Fruit fly (Drosophila melanogaster) whole organism, prepupa: Measurements from ENCODE around the gene CG15531.
A peak's percentile ranks its signal among the peaks of the same experiment; 100 is the strongest.

Source experiments
- CG10631 ChIP-seq: fragments of 200-800 bp; sonication (Bioruptor generic); optimal IDR thresholded peaks from 2 replicates; lab custom pipeline; 2016; ENCODE audit warnings: missing biosample characterization, missing genetic modification characterization
- CG11294 ChIP-seq: fragments of 200-800 bp; sonication (Bioruptor generic); IDR thresholded peaks from 2 replicates; pipeline ENCODE4 v1.3.6; 2022; ENCODE audit warnings: missing biosample characterization, missing genetic modification characterization
- CG11762 ChIP-seq: fragments of 200-800 bp; sonication (Bioruptor generic); optimal IDR thresholded peaks from 3 replicates; lab custom pipeline; 2016; ENCODE audit warnings: missing biosample characterization, missing genetic modification characterization; ENCODE audit not compliant: insufficient read depth
- CG15336 ChIP-seq: fragments of 200-800 bp; sonication (Bioruptor generic); IDR thresholded peaks from 2 replicates; pipeline ENCODE4 v1.3.6; 2022; ENCODE audit warnings: missing biosample characterization, missing genetic modification characterization
- CG16779 ChIP-seq: fragments of 200-800 bp; sonication (Bioruptor generic); optimal IDR thresholded peaks from 3 replicates; lab custom pipeline; 2017; ENCODE audit warnings: missing biosample characterization, mild to moderate bottlenecking, missing genetic modification characterization
- CG3032 ChIP-seq: fragments of 200-800 bp; optimal IDR thresholded peaks from 2 replicates; lab custom pipeline; 2019; ENCODE audit warnings: missing biosample characterization, mild to moderate bottlenecking, missing genetic modification characterization, moderate library complexity
- CG31627 ChIP-seq: fragments of 200-800 bp; sonication (Bioruptor generic); optimal IDR thresholded peaks from 3 replicates; lab custom pipeline; 2016; ENCODE audit warnings: missing biosample characterization, missing genetic modification characterization
- CG32006 ChIP-seq: fragments of 200-800 bp; sonication (Bioruptor generic); optimal IDR thresholded peaks from 3 replicates; lab custom pipeline; 2017; ENCODE audit warnings: missing biosample characterization, mild to moderate bottlenecking, missing genetic modification characterization
- CG34406 ChIP-seq: fragments of 200-800 bp; sonication (Bioruptor generic); optimal IDR thresholded peaks from 3 replicates; lab custom pipeline; 2016; ENCODE audit warnings: missing biosample characterization, missing genetic modification characterization
- CG3919 ChIP-seq: fragments of 200-800 bp; sonication (Bioruptor generic); optimal IDR thresholded peaks from 3 replicates; lab custom pipeline; 2016; ENCODE audit warnings: missing biosample characterization, missing genetic modification characterization
- CG6163 ChIP-seq: fragments of 200-800 bp; sonication (Bioruptor generic); IDR thresholded peaks from 3 replicates; pipeline ENCODE4 v1.3.6; 2022; ENCODE audit warnings: missing biosample characterization, missing genetic modification characterization
- CG6792 ChIP-seq: fragments of 200-800 bp; sonication (Bioruptor generic); optimal IDR thresholded peaks from 3 replicates; lab custom pipeline; 2016; ENCODE audit warnings: missing biosample characterization, missing genetic modification characterization
- CG6808 ChIP-seq: fragments of 200-800 bp; sonication (Bioruptor generic); optimal IDR thresholded peaks from 3 replicates; lab custom pipeline; 2017; ENCODE audit warnings: missing biosample characterization, missing genetic modification characterization, mild to moderate bottlenecking, moderate library complexity, missing genetic modification reagents
- CG8319 ChIP-seq: fragments of 200-800 bp; sonication (Bioruptor generic); optimal IDR thresholded peaks from 3 replicates; lab custom pipeline; 2016; ENCODE audit warnings: missing biosample characterization, missing genetic modification characterization
- CG8632 ChIP-seq: fragments of 200-800 bp; sonication (Bioruptor generic); optimal IDR thresholded peaks from 3 replicates; lab custom pipeline; 2016; ENCODE audit warnings: missing biosample characterization, missing genetic modification characterization
- Eip78C ChIP-seq: fragments of 200-800 bp; sonication (Bioruptor generic); peaks from one replicate; lab custom pipeline; 2016; ENCODE audit warnings: missing biosample characterization, missing genetic modification characterization
- Eip93F ChIP-seq: fragments of 200-800 bp; sonication (Bioruptor generic); optimal IDR thresholded peaks from 2 replicates; lab custom pipeline; 2016; ENCODE audit warnings: missing biosample characterization, mild to moderate bottlenecking, missing genetic modification characterization
- Ets96B ChIP-seq: fragments of 200-800 bp; optimal IDR thresholded peaks from 2 replicates; lab custom pipeline; 2019; ENCODE audit warnings: missing biosample characterization, mild to moderate bottlenecking, missing genetic modification characterization, moderate library complexity
- Gug ChIP-seq: fragments of 200-800 bp; sonication (Bioruptor generic); IDR thresholded peaks from 2 replicates; pipeline ENCODE4 v1.3.6; 2022; ENCODE audit warnings: missing biosample characterization, missing genetic modification characterization
- Hr39 ChIP-seq: fragments of 200-800 bp; sonication (Bioruptor generic); optimal IDR thresholded peaks from 2 replicates; lab custom pipeline; 2016; ENCODE audit warnings: missing biosample characterization, missing genetic modification characterization
- Hr4 ChIP-seq: fragments of 200-800 bp; sonication (Bioruptor generic); optimal IDR thresholded peaks from 3 replicates; lab custom pipeline; 2016; ENCODE audit warnings: missing biosample characterization, missing genetic modification characterization
- Lpt ChIP-seq: fragments of 200-800 bp; sonication (Bioruptor generic); optimal IDR thresholded peaks from 3 replicates; lab custom pipeline; 2016; ENCODE audit warnings: missing biosample characterization, missing genetic modification characterization
- OdsH ChIP-seq: fragments of 200-800 bp; sonication (Bioruptor generic); optimal IDR thresholded peaks from 3 replicates; lab custom pipeline; 2016; ENCODE audit warnings: missing biosample characterization, missing genetic modification characterization
- Sox102F ChIP-seq: fragments of 200-800 bp; sonication (Bioruptor generic); optimal IDR thresholded peaks from 2 replicates; lab custom pipeline; 2016; ENCODE audit warnings: missing biosample characterization, mild to moderate bottlenecking, missing genetic modification characterization
- Sox14 ChIP-seq: fragments of 200-800 bp; sonication (Bioruptor generic); optimal IDR thresholded peaks from 3 replicates; lab custom pipeline; 2016; ENCODE audit warnings: missing biosample characterization, missing genetic modification characterization
- Sox15 ChIP-seq: fragments of 200-800 bp; sonication (Bioruptor generic); optimal IDR thresholded peaks from 3 replicates; lab custom pipeline; 2016; ENCODE audit warnings: missing biosample characterization, missing genetic modification characterization
- achi ChIP-seq: fragments of 200-800 bp; sonication (Bioruptor generic); optimal IDR thresholded peaks from 3 replicates; lab custom pipeline; 2016; ENCODE audit warnings: missing biosample characterization, missing genetic modification characterization
- acj6 ChIP-seq: fragments of 200-800 bp; sonication (Bioruptor generic); optimal IDR thresholded peaks from 3 replicates; lab custom pipeline; 2016; ENCODE audit warnings: missing biosample characterization, missing genetic modification characterization
- cyc ChIP-seq: fragments of 200-800 bp; sonication (Bioruptor generic); optimal IDR thresholded peaks from 3 replicates; lab custom pipeline; 2016; ENCODE audit warnings: missing biosample characterization, missing genetic modification characterization
- eg ChIP-seq: fragments of 200-800 bp; sonication (Bioruptor generic); IDR thresholded peaks from 3 replicates; pipeline ENCODE4 v1.3.6; 2022; ENCODE audit warnings: missing biosample characterization, missing genetic modification characterization
- esn ChIP-seq: fragments of 200-800 bp; sonication (Bioruptor generic); optimal IDR thresholded peaks from 2 replicates; lab custom pipeline; 2016; ENCODE audit warnings: missing biosample characterization, mild to moderate bottlenecking, missing genetic modification characterization, moderate library complexity
- fd59A ChIP-seq: fragments of 200-800 bp; sonication (Bioruptor generic); optimal IDR thresholded peaks from 2 replicates; lab custom pipeline; 2017; ENCODE audit warnings: missing biosample characterization, mild to moderate bottlenecking, missing genetic modification characterization, missing genetic modification reagents
- fd85E ChIP-seq: fragments of 200-800 bp; sonication (Bioruptor generic); optimal IDR thresholded peaks from 3 replicates; lab custom pipeline; 2016; ENCODE audit warnings: missing biosample characterization, missing genetic modification characterization
- fkh ChIP-seq: fragments of 200-800 bp; sonication (Bioruptor generic); optimal IDR thresholded peaks from 3 replicates; lab custom pipeline; 2017; ENCODE audit warnings: missing biosample characterization, mild to moderate bottlenecking, missing genetic modification characterization, moderate library complexity
- lz ChIP-seq: fragments of 200-800 bp; sonication (Bioruptor generic); optimal IDR thresholded peaks from 3 replicates; lab custom pipeline; 2016; ENCODE audit warnings: missing biosample characterization, missing genetic modification characterization
- pdm3 ChIP-seq: fragments of 200-800 bp; sonication (Bioruptor generic); optimal IDR thresholded peaks from 3 replicates; lab custom pipeline; 2016; ENCODE audit warnings: missing biosample characterization, missing genetic modification characterization
- salr ChIP-seq, 2 experiments: fragments of 200-800 bp; sonication (Bioruptor generic); optimal IDR thresholded peaks; 3 replicates each; lab custom pipeline; 2016 to 2018; ENCODE audit warnings: missing biosample characterization in 2 of 2, missing genetic modification characterization in 2 of 2, mild to moderate bottlenecking in 1 of 2
- svp ChIP-seq: fragments of 200-800 bp; sonication (Bioruptor generic); peaks from one replicate; lab custom pipeline; 2016; ENCODE audit warnings: missing biosample characterization, missing genetic modification characterization
- vri ChIP-seq: fragments of 200-800 bp; sonication (Bioruptor generic); optimal IDR thresholded peaks from 3 replicates; lab custom pipeline; 2016; ENCODE audit warnings: missing biosample characterization, mild to moderate bottlenecking, missing genetic modification characterization

Gene CG15531

DNA sequence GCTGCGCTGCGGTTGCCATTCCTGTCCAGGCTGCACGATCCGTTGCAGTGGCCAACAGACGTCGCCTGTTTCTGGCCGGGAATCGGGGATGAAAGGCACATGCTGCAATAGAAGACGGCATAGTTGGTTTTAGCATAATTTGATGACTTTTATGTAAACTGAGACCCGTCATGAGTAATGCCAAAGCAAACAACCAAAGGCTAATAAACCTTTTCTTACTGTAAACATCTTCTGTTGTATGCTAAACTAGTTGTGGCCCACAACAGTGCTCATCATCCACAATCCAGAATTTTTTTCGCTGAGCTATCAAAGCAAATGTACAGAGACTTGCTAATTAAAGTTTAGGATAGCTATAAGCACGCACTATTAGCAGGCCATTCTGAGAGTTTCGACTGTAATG, 2.8 kb upstream of the CG15531 start:
- TF ChIP-seq pdm3 (GFP tag; lab: Kevin White, UChicago): no peak
- TF ChIP-seq achi (GFP tag; lab: Kevin White, UChicago): no peak
- no peak for TF ChIP-seq Eip93F (GFP tag; lab: Kevin White, UChicago)
- TF ChIP-seq fkh: peak; percentile 85
- no peak for TF ChIP-seq CG11762 (GFP tag; lab: Kevin White, UChicago)
- TF ChIP-seq CG34406: no peak
- no peak for TF ChIP-seq fd85E (GFP tag; lab: Kevin White, UChicago)

DNA sequence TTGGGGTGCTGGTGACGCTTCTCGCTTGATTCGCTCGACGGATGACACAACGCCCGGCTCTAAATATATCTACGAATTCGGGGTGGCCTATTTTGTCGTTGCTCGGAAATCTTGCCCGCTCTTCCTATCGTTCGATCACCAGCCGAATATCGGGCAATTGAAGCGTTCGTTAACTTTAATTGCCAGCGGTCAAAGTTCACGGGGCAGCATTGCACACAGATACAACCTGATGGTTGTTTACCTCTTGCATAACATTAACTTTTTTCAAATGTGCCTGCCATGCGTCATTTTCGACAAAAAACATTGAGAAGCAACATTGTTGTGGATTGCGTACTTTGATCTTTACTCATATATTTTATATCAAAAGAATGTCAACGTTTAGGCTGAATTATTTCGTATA, 1.8 kb upstream of the CG15531 start:
- TF ChIP-seq CG11294 (no peak), CG8319 (GFP tag; lab: Kevin White, UChicago) (no peak), esn (GFP tag; lab: Kevin White, UChicago) (no peak), Sox102F (GFP tag; lab: Kevin White, UChicago) (no peak), Hr4 (GFP tag; lab: Kevin White, UChicago) (no peak), CG16779 (tag; lab: Kevin White, UChicago) (no peak), CG6792 (GFP tag; lab: Kevin White, UChicago) (no peak), CG3032 (no peak), Sox14 (GFP tag; lab: Kevin White, UChicago) (no peak), CG10631 (GFP tag; lab: Kevin White, UChicago) (no peak), CG32006 (GFP tag; lab: Kevin White, UChicago) (no peak), fd59A (GFP tag; lab: Kevin White, UChicago) (no peak)

DNA sequence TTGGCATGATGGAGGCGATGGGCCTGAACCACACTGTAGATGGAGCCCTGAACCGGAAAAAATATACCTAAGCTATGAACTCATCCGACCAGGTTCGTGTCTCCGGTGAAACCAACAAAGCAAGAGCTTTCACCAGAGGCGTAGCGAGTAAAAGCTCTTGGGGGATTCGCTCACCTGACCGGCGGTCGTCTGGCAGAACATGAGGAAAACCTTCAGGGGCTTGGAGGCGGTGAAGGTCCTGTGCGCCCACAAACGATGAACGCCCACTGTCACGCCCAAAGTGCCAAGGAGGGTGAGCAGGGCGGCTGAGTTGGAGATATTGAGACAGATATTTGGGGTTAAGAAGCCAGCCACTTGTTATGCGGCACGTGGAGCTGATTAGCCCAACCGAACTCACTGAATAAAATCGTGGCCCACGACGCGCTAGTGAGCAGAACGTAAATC, 400 bp downstream of the CG15531 start:
- TF ChIP-seq CG15336 (GFP tag; lab: Robert Waterston, UW) (peak; percentile 34; the same call in 1 of the 2 replicates), Eip78C (GFP tag; lab: Kevin White, UChicago) (no peak), pdm3 (GFP tag; lab: Kevin White, UChicago) (peak; percentile 40), vri (GFP tag; lab: Kevin White, UChicago) (no peak), Ets96B (tag; lab: Kevin White, UChicago) (no peak), OdsH (peak; percentile 17), CG31627 (peak; percentile 49), lz (peak; percentile 44), CG8632 (GFP tag; lab: Kevin White, UChicago) (no peak), CG3032 (peak; percentile 26), CG10631 (GFP tag; lab: Kevin White, UChicago) (peak; percentile 29), fd59A (GFP tag; lab: Kevin White, UChicago) (no peak), CG6808 (no peak), esn (GFP tag; lab: Kevin White, UChicago) (peak; percentile 20), CG11762 (GFP tag; lab: Kevin White, UChicago) (no peak), Sox15 (GFP tag; lab: Kevin White, UChicago) (no peak), CG6163 (GFP tag; lab: Robert Waterston, UW) (peak; percentile 53; the same call in 2 of the 3 replicates), Gug (0 out of 2 replicates have a peak, but pooled peaks have one; percentile 30), CG11294 (no peak), CG32006 (GFP tag; lab: Kevin White, UChicago) (peak; percentile 23), acj6 (GFP tag; lab: Kevin White, UChicago) (peak; percentile 5), salr (GFP tag; optimal IDR thresholded peaks at IDR 0.05; lab: Kevin White, UChicago) (no peak), CG3919 (GFP tag; lab: Kevin White, UChicago) (peak; percentile 12), Sox14 (GFP tag; lab: Kevin White, UChicago) (peak; percentile 23), eg (GFP tag; lab: Robert Waterston, UW) (peak; percentile 68), Hr39 (GFP tag; lab: Kevin White, UChicago) (peak; percentile 26), achi (GFP tag; lab: Kevin White, UChicago) (peak; percentile 6), cyc (GFP tag; lab: Kevin White, UChicago) (no peak), Lpt (GFP tag; lab: Kevin White, UChicago) (no peak), Sox102F (GFP tag; lab: Kevin White, UChicago) (no peak), CG6792 (GFP tag; lab: Kevin White, UChicago) (no peak), svp (peak; percentile 83)
- TF ChIP-seq, all 60 proteins: peak for 18
